Fruit fly (Drosophila melanogaster) Kc167 (cell line): ENCODE measurements around the gene CAH16.

Experiments used
- insv ChIP-seq: fragments of >200 bp; optimal IDR thresholded peaks from 3 replicates; lab custom pipeline; 2018; ENCODE audit warnings: missing external identifiers
- ttk ChIP-seq: sonication (Bioruptor generic); optimal IDR thresholded peaks from 2 replicates; lab custom pipeline; 2017; ENCODE audit warnings: missing external identifiers

- TF ChIP-seq ttk (lab: Kevin White, UChicago) (no peak), insv (lab: Kevin White, UChicago) (no peak)
These were observed 38.6 kb upstream of the CAH16 start for dm6 chr3R:31221337-31222047.
